Worm (Caenorhabditis elegans) whole organism, dauer: Measurements from ENCODE around the gene nhr-241.

Source experiments
- unc-62 ChIP-seq: sonication (generic microtip); optimal IDR thresholded peaks from 2 replicates; lab custom pipeline; 2017; ENCODE audit warnings: missing biosample characterization, missing genetic modification reagents, missing genetic modification characterization

Gene nhr-241

DNA sequence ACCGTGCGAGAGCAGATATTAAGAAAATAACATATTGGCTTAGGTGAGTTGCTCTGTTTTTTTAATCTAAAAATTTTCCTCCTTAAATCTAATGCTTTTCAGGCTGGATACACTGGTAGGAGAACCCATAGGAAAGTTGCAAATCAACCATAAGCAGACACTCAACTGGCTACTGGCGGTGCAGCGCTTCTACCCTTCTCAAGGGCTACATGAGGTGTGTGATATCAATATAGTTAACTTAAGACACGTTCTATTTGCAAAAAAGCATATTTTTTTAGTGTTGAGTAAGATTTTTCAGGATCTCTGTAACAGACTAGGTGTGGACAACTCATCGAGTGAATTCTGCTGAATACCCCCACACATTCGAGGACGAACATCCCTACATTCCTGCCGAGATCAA, 8.8 kb downstream of the nhr-241 start:
- TF ChIP-seq unc-62 (GFP tag; lab: Kevin White, UChicago) = no peak

DNA sequence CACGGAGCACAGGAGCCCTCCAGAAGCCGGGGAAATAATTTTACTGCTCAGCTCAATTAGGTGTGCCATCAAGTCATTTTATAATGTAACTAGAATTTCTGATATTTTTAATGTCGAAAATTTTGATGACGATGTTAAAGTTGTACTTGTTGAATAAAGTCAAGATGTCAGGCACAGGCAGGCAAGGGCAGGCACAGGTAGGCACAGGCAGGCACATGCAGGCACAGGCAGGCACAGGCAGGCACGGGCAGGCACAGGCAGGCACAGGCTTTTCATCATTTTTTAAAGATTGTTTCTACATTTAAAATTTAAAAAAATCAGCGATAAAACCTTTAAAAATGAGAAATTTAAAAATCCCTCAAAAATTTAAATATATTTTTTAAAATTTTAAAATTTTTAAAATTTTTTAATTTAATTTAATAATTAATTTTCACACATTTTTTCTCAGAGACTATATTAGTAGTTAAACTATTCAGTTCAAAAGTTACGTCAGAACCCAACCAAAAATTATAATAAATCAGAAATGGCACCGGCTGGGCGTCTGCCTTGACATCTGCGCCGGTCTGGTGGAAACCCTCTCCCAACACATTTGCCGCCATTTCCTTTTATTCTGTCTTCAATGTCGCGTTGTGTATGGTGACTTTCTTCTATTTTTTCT, 10.1 kb downstream of the nhr-241 start, which contains the start of gene Y17D7C.6:
Gene Y17D7C.6, plus strand, starts transcription at position 608 of the 658 bp plus-strand sequence.
- TF ChIP-seq unc-62 (GFP tag; lab: Kevin White, UChicago) = no peak

DNA sequence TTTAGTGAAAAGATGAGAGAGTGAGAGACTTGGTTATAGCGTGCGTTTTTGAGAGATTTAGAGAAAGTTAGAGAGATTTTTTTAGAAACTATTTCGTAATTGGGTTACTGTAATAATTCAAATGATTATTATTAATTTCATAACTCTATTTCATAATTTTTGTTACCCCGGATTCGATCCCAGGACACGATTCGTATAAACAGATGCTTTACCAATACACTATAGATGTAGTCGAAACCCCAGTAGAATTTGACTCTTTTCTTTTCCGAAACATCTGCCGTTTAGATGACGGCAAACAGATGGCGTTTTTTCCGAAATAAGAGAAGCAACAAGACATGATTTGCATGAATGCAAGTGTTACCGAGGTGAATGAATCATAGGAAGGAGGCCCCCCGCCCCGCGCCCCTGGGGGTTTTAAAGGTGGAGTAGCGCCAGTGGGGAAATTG, 10.8 kb downstream of the nhr-241 start:
- no peak for TF ChIP-seq unc-62 (GFP tag; lab: Kevin White, UChicago)

ce11 chrV:18711362-18711761, 12.1 kb downstream of the nhr-241 start:
- no peak for TF ChIP-seq unc-62 (GFP tag; lab: Kevin White, UChicago)

- TF ChIP-seq unc-62 (GFP tag; lab: Kevin White, UChicago) = no peak
Measured at ce11 chrV:18712118-18712517, 12.9 kb downstream of the nhr-241 start.

- no peak for TF ChIP-seq unc-62 (GFP tag; lab: Kevin White, UChicago)
Measured at ce11 chrV:18719412-18719811, 20.2 kb downstream of the nhr-241 start.

ce11 chrV:18719956-18720489, 20.8 kb downstream of the nhr-241 start, which contains the start of gene Y17D7C.2:
Gene Y17D7C.2 (minus strand): TSS chrV:18719987.
- no peak for TF ChIP-seq unc-62 (GFP tag; lab: Kevin White, UChicago)

DNA sequence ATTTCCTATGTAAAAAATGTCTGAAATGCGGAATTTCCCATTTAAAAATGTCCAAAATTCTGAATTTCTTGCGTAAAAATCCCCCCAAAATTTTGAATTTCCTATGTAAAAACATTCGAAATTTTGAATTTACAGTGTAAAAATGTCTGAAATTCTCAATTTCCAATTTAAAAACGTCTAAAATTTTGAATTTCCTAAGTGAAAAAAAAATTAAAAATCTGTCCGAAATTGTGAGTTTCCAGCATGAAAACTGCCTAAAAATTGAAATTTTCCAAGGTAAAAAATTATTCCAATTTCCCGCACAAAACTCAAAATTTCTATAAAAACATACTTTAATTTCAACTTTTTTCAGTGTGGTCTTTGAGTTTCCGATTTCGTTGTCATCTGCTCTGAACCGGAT, 22.6 kb downstream of the nhr-241 start:
- TF ChIP-seq unc-62 (GFP tag; lab: Kevin White, UChicago) = no peak

- TF ChIP-seq unc-62 (GFP tag; lab: Kevin White, UChicago) = no peak
Measured at ce11 chrV:18722510-18723299, 23.5 kb downstream of the nhr-241 start.

ce11 chrV:18723604-18724003, 24.4 kb downstream of the nhr-241 start:
- TF ChIP-seq unc-62 (GFP tag; lab: Kevin White, UChicago) = no peak

ce11 chrV:18724076-18724475, 24.8 kb downstream of the nhr-241 start:
- no peak for TF ChIP-seq unc-62 (GFP tag; lab: Kevin White, UChicago)

ce11 chrV:18725858-18726257, 26.6 kb downstream of the nhr-241 start:
- TF ChIP-seq unc-62 (GFP tag; lab: Kevin White, UChicago) = no peak

DNA sequence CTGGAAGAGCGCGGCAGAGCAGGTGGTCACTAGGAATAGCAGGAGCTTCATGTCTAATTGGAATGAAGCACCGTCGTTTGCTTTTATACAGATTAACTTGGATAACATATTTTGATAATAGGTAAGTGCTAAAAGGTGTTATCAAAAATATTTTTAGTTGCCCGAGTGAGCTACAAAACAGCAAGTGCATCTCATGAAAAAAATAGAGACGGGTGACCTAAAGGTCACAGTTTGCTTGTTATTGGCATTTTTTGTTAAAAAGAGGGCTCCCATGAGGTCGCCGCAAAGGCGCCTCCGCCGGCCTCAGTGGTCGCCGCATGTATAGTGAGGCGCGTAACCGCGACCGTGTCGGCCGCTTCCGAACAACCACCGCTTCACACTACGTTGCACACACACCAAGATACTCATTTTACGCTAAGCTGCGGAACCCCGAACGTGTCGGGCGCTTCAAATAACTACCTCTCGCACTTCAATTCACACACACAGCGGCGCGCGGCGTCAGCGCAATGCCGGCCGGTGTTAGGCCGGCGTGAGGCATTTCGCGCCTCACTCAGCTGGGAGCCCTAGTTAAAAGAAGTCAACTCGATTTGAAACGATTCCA, 30.2 kb downstream of the nhr-241 start, which contains the start of gene asp-19:
Gene asp-19, minus strand, starts transcription at position 51 of the 601 bp plus-strand sequence.
- no peak for TF ChIP-seq unc-62 (GFP tag; lab: Kevin White, UChicago)

DNA sequence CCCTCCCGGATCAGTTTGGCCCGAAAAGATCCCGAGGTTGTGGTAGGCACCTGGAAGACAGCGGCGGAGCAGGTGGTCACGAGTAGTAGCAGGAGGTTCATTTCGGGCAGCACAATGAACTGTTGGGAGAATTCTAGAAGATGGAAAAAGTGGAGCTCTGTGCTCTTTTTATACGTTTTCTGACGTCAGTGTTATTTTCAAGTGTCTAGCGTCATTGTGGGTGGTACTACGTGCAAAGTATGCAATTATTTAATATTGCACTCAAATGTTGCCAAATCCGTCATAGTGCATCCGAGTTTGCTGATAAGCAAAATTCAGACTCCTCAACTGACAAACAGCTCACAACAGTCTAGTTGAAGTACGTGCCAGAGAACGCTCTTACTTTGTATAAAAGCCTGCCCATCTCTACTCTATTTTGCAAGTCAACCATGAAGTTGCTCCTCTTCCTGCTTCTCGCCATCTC, 32.4 kb downstream of the nhr-241 start, which contains the start of the genes asp-18 and scl-19:
Gene asp-18, minus strand, starts transcription at position 101 of the 463 bp plus-strand sequence.
Gene scl-19, plus strand, starts transcription at position 413 of the 463 bp plus-strand sequence.
- no peak for TF ChIP-seq unc-62 (GFP tag; lab: Kevin White, UChicago)

- no peak for TF ChIP-seq unc-62 (GFP tag; lab: Kevin White, UChicago)
Measured at ce11 chrV:18733942-18734341, 34.7 kb downstream of the nhr-241 start.
